Fruit fly (Drosophila melanogaster) whole organism, wandering third instar larva: ENCODE results near the gene AIF.

Source experiments
- Abd-B ChIP-seq: fragments of >200 bp; optimal IDR thresholded peaks from 2 replicates; lab custom pipeline; 2017; ENCODE audit warnings: missing biosample characterization, missing genetic modification characterization
- CG32264 ChIP-seq: fragments of 200-800 bp; sonication (Bioruptor generic); optimal IDR thresholded peaks from 2 replicates; lab custom pipeline; 2016; ENCODE audit warnings: missing biosample characterization, missing genetic modification characterization
- Dfd ChIP-seq: fragments of >200 bp; optimal IDR thresholded peaks from 2 replicates; lab custom pipeline; 2017; ENCODE audit warnings: missing biosample characterization, missing genetic modification characterization
- Hr78 ChIP-seq: fragments of >200 bp; optimal IDR thresholded peaks from 2 replicates; lab custom pipeline; 2017; ENCODE audit warnings: missing biosample characterization, missing genetic modification characterization
- sv ChIP-seq: fragments of 200-800 bp; sonication (Bioruptor generic); optimal IDR thresholded peaks from 3 replicates; lab custom pipeline; 2016; ENCODE audit warnings: missing biosample characterization, missing genetic modification characterization

- TF ChIP-seq Abd-B (GFP tag; lab: Kevin White, UChicago) (no peak), Dfd (GFP tag; lab: Kevin White, UChicago) (no peak), sv (GFP tag; lab: Kevin White, UChicago) (no peak), CG32264 (no peak), Hr78 (no peak)
Measured at dm6 chr2L:2155453-2155852, 3.9 kb downstream of the AIF start, which contains the start of gene CG15382.
